Worm (Caenorhabditis elegans): ENCODE results near the gene ptr-13.

DNA sequence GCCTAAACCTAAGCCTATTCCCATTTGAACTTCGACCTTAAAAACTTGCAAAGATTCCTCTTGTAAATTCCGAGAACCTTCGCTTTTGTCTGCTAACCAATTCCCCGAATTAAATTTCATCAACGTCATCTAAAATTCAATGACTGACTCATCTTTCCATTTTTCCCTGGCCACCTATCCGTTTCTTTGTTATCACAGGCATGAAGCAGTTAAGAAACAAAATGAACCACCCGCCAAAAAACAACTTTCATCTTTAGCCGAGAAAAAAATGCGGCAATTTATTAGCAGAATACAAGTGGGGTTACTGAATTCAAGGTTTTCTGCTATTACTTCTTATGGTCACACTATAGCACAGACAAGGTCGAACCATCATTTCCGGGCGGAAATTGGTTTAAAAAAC is 42.5 kb upstream of the ptr-13 start:
- TF ChIP-seq gmeb-2 (tag; optimal IDR thresholded peaks at IDR 0.05) = no peak
- no peak for TF ChIP-seq fkh-10 (GFP tag; optimal IDR thresholded peaks at IDR 0.05)
- no peak for TF ChIP-seq pha-4 (tag; optimal IDR thresholded peaks at IDR 0.05)
- no peak for TF ChIP-seq pqm-1 (tag; optimal IDR thresholded peaks at IDR 0.05)
- TF ChIP-seq unc-86 (tag; optimal IDR thresholded peaks at IDR 0.05) = no peak
- TF ChIP-seq ref-2 (tag; optimal IDR thresholded peaks at IDR 0.05) = no peak
- no peak for TF ChIP-seq nfya-1 (tag; optimal IDR thresholded peaks at IDR 0.05)
- TF ChIP-seq ceh-18 (tag; optimal IDR thresholded peaks at IDR 0.05) = no peak
- no peak for TF ChIP-seq rnt-1 (tag; optimal IDR thresholded peaks at IDR 0.05)
- no peak for TF ChIP-seq tbx-2 (tag; optimal IDR thresholded peaks at IDR 0.05)
- no peak for TF ChIP-seq nhr-11 (tag; optimal IDR thresholded peaks at IDR 0.05)
- no peak for TF ChIP-seq unc-55 (GFP tag; optimal IDR thresholded peaks at IDR 0.05)

Data from whole organism, late embryonic.